Fruit fly (Drosophila melanogaster) whole organism, prepupa: ENCODE measurements around the gene Ctns.

ENCODE experiments used
- Blimp-1 ChIP-seq: fragments of 200-800 bp; sonication (Bioruptor generic); optimal IDR thresholded peaks from 3 replicates; lab custom pipeline; 2017; ENCODE audit warnings: missing biosample characterization, missing genetic modification characterization, mild to moderate bottlenecking, moderate library complexity, missing genetic modification reagents
- CG10631 ChIP-seq: fragments of 200-800 bp; sonication (Bioruptor generic); optimal IDR thresholded peaks from 2 replicates; lab custom pipeline; 2016; ENCODE audit warnings: missing biosample characterization, missing genetic modification characterization
- CG10669 ChIP-seq: fragments of 200-800 bp; sonication (Bioruptor generic); optimal IDR thresholded peaks from 3 replicates; lab custom pipeline; 2018; ENCODE audit warnings: missing biosample characterization, mild to moderate bottlenecking, missing genetic modification characterization, moderate library complexity
- CG11762 ChIP-seq: fragments of 200-800 bp; sonication (Bioruptor generic); optimal IDR thresholded peaks from 3 replicates; lab custom pipeline; 2016; ENCODE audit warnings: missing biosample characterization, missing genetic modification characterization; ENCODE audit not compliant: insufficient read depth
- CG11902 ChIP-seq: fragments of 200-800 bp; sonication (Bioruptor generic); optimal IDR thresholded peaks from 3 replicates; lab custom pipeline; 2016; ENCODE audit warnings: missing biosample characterization, missing genetic modification characterization
- CG15336 ChIP-seq: fragments of 200-800 bp; sonication (Bioruptor generic); IDR thresholded peaks from 2 replicates; pipeline ENCODE4 v1.3.6; 2022; ENCODE audit warnings: missing biosample characterization, missing genetic modification characterization
- CG3032 ChIP-seq: fragments of 200-800 bp; optimal IDR thresholded peaks from 2 replicates; lab custom pipeline; 2019; ENCODE audit warnings: missing biosample characterization, mild to moderate bottlenecking, missing genetic modification characterization, moderate library complexity
- CG31627 ChIP-seq: fragments of 200-800 bp; sonication (Bioruptor generic); optimal IDR thresholded peaks from 3 replicates; lab custom pipeline; 2016; ENCODE audit warnings: missing biosample characterization, missing genetic modification characterization
- CG32006 ChIP-seq: fragments of 200-800 bp; sonication (Bioruptor generic); optimal IDR thresholded peaks from 3 replicates; lab custom pipeline; 2017; ENCODE audit warnings: missing biosample characterization, mild to moderate bottlenecking, missing genetic modification characterization
- CG34406 ChIP-seq: fragments of 200-800 bp; sonication (Bioruptor generic); optimal IDR thresholded peaks from 3 replicates; lab custom pipeline; 2016; ENCODE audit warnings: missing biosample characterization, missing genetic modification characterization
- CG3919 ChIP-seq: fragments of 200-800 bp; sonication (Bioruptor generic); optimal IDR thresholded peaks from 3 replicates; lab custom pipeline; 2016; ENCODE audit warnings: missing biosample characterization, missing genetic modification characterization
- CG6163 ChIP-seq: fragments of 200-800 bp; sonication (Bioruptor generic); IDR thresholded peaks from 3 replicates; pipeline ENCODE4 v1.3.6; 2022; ENCODE audit warnings: missing biosample characterization, missing genetic modification characterization
- CG6276 ChIP-seq: fragments of 200-800 bp; sonication (Bioruptor generic); optimal IDR thresholded peaks from 2 replicates; lab custom pipeline; 2017; ENCODE audit warnings: missing biosample characterization, mild to moderate bottlenecking, missing genetic modification characterization
- CG6808 ChIP-seq: fragments of 200-800 bp; sonication (Bioruptor generic); optimal IDR thresholded peaks from 3 replicates; lab custom pipeline; 2017; ENCODE audit warnings: missing biosample characterization, missing genetic modification characterization, mild to moderate bottlenecking, moderate library complexity, missing genetic modification reagents
- CG6854 ChIP-seq: fragments of 200-800 bp; sonication (Bioruptor generic); optimal IDR thresholded peaks from 2 replicates; lab custom pipeline; 2017; ENCODE audit warnings: missing biosample characterization, mild to moderate bottlenecking, missing genetic modification characterization
- CG8319 ChIP-seq: fragments of 200-800 bp; sonication (Bioruptor generic); optimal IDR thresholded peaks from 3 replicates; lab custom pipeline; 2016; ENCODE audit warnings: missing biosample characterization, missing genetic modification characterization
- Eip75B ChIP-seq: fragments of 200-800 bp; sonication (Bioruptor generic); optimal IDR thresholded peaks from 3 replicates; lab custom pipeline; 2016; ENCODE audit warnings: missing biosample characterization, missing genetic modification characterization
- Ets96B ChIP-seq: fragments of 200-800 bp; optimal IDR thresholded peaks from 2 replicates; lab custom pipeline; 2019; ENCODE audit warnings: missing biosample characterization, mild to moderate bottlenecking, missing genetic modification characterization, moderate library complexity
- Gug ChIP-seq: fragments of 200-800 bp; sonication (Bioruptor generic); IDR thresholded peaks from 2 replicates; pipeline ENCODE4 v1.3.6; 2022; ENCODE audit warnings: missing biosample characterization, missing genetic modification characterization
- Hr38 ChIP-seq: sonication (Bioruptor generic); optimal IDR thresholded peaks from 2 replicates; lab custom pipeline; 2016; ENCODE audit warnings: missing biosample characterization, missing genetic modification characterization
- Hr39 ChIP-seq: fragments of 200-800 bp; sonication (Bioruptor generic); optimal IDR thresholded peaks from 2 replicates; lab custom pipeline; 2016; ENCODE audit warnings: missing biosample characterization, missing genetic modification characterization
- Hr4 ChIP-seq: fragments of 200-800 bp; sonication (Bioruptor generic); optimal IDR thresholded peaks from 3 replicates; lab custom pipeline; 2016; ENCODE audit warnings: missing biosample characterization, missing genetic modification characterization
- Lpt ChIP-seq: fragments of 200-800 bp; sonication (Bioruptor generic); optimal IDR thresholded peaks from 3 replicates; lab custom pipeline; 2016; ENCODE audit warnings: missing biosample characterization, missing genetic modification characterization
- Met ChIP-seq: fragments of 200-800 bp; sonication (Bioruptor generic); optimal IDR thresholded peaks from 3 replicates; lab custom pipeline; 2016; ENCODE audit warnings: missing biosample characterization, missing genetic modification characterization
- OdsH ChIP-seq: fragments of 200-800 bp; sonication (Bioruptor generic); optimal IDR thresholded peaks from 3 replicates; lab custom pipeline; 2016; ENCODE audit warnings: missing biosample characterization, missing genetic modification characterization
- Smox ChIP-seq: fragments of 200-800 bp; sonication (Bioruptor generic); optimal IDR thresholded peaks from 3 replicates; lab custom pipeline; 2016; ENCODE audit warnings: missing biosample characterization, missing genetic modification characterization
- Sox102F ChIP-seq: fragments of 200-800 bp; sonication (Bioruptor generic); optimal IDR thresholded peaks from 2 replicates; lab custom pipeline; 2016; ENCODE audit warnings: missing biosample characterization, mild to moderate bottlenecking, missing genetic modification characterization
- Sox14 ChIP-seq: fragments of 200-800 bp; sonication (Bioruptor generic); optimal IDR thresholded peaks from 3 replicates; lab custom pipeline; 2016; ENCODE audit warnings: missing biosample characterization, missing genetic modification characterization
- Sox15 ChIP-seq: fragments of 200-800 bp; sonication (Bioruptor generic); optimal IDR thresholded peaks from 3 replicates; lab custom pipeline; 2016; ENCODE audit warnings: missing biosample characterization, missing genetic modification characterization
- achi ChIP-seq: fragments of 200-800 bp; sonication (Bioruptor generic); optimal IDR thresholded peaks from 3 replicates; lab custom pipeline; 2016; ENCODE audit warnings: missing biosample characterization, missing genetic modification characterization
- acj6 ChIP-seq: fragments of 200-800 bp; sonication (Bioruptor generic); optimal IDR thresholded peaks from 3 replicates; lab custom pipeline; 2016; ENCODE audit warnings: missing biosample characterization, missing genetic modification characterization
- dac ChIP-seq: fragments of 200-800 bp; sonication (Bioruptor generic); optimal IDR thresholded peaks from 2 replicates; lab custom pipeline; 2017; ENCODE audit warnings: missing biosample characterization, mild to moderate bottlenecking, missing genetic modification characterization
- dsx ChIP-seq: fragments of 200-800 bp; optimal IDR thresholded peaks from 3 replicates; lab custom pipeline; 2019; ENCODE audit warnings: missing biosample characterization, mild to moderate bottlenecking, missing genetic modification characterization, moderate library complexity; ENCODE audit not compliant: poor library complexity, severe bottlenecking
- eg ChIP-seq: fragments of 200-800 bp; sonication (Bioruptor generic); IDR thresholded peaks from 3 replicates; pipeline ENCODE4 v1.3.6; 2022; ENCODE audit warnings: missing biosample characterization, missing genetic modification characterization
- esn ChIP-seq: fragments of 200-800 bp; sonication (Bioruptor generic); optimal IDR thresholded peaks from 2 replicates; lab custom pipeline; 2016; ENCODE audit warnings: missing biosample characterization, mild to moderate bottlenecking, missing genetic modification characterization, moderate library complexity
- fd85E ChIP-seq: fragments of 200-800 bp; sonication (Bioruptor generic); optimal IDR thresholded peaks from 3 replicates; lab custom pipeline; 2016; ENCODE audit warnings: missing biosample characterization, missing genetic modification characterization
- lz ChIP-seq: fragments of 200-800 bp; sonication (Bioruptor generic); optimal IDR thresholded peaks from 3 replicates; lab custom pipeline; 2016; ENCODE audit warnings: missing biosample characterization, missing genetic modification characterization
- net ChIP-seq: fragments of 200-800 bp; sonication (Bioruptor generic); optimal IDR thresholded peaks from 3 replicates; lab custom pipeline; 2016; ENCODE audit warnings: missing biosample characterization, missing genetic modification characterization
- pdm3 ChIP-seq: fragments of 200-800 bp; sonication (Bioruptor generic); optimal IDR thresholded peaks from 3 replicates; lab custom pipeline; 2016; ENCODE audit warnings: missing biosample characterization, missing genetic modification characterization
- spab ChIP-seq: fragments of 200-800 bp; sonication (Bioruptor generic); optimal IDR thresholded peaks from 2 replicates; lab custom pipeline; 2017; ENCODE audit warnings: missing biosample characterization, mild to moderate bottlenecking, missing genetic modification characterization, missing genetic modification reagents
- svp ChIP-seq: fragments of 200-800 bp; sonication (Bioruptor generic); peaks from one replicate; lab custom pipeline; 2016; ENCODE audit warnings: missing biosample characterization, missing genetic modification characterization
- topi ChIP-seq: fragments of 200-800 bp; sonication (Bioruptor generic); optimal IDR thresholded peaks from 3 replicates; lab custom pipeline; 2016; ENCODE audit warnings: missing biosample characterization, missing genetic modification characterization
- vri ChIP-seq: fragments of 200-800 bp; sonication (Bioruptor generic); optimal IDR thresholded peaks from 3 replicates; lab custom pipeline; 2016; ENCODE audit warnings: missing biosample characterization, mild to moderate bottlenecking, missing genetic modification characterization

The Ctns gene

DNA sequence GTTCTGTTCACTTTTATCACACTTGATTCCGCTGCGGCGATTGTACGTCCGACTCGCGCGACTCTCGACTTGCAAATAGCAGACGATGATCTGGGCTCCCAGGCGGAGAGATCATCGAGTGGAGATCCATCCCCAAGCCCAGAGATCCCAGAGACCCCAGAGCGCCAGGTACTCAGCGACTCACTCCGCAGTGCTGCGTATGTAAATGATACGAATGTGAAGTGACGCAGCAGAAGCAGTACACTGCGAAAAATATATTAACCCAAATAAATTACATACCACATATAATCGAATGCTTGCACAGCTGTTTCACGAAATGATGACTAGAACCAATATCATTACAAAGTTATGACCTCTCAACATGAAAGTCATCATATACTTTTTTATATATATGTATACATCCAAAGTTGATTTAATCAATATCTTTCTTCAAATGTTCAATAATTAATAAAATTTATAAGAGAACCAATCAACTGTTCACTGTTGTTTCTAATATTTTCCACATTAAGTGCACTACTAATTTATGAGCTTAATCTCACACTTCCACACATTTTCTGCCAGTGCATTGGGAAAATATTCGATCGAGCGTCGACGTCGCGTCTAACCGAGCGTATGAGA lies 8.6 kb upstream of the Ctns start, which contains the start of gene CG17111 (continued):
- TF ChIP-seq CG3919 (GFP tag; lab: Kevin White, UChicago) (no peak), CG31627 (GFP tag; lab: Kevin White, UChicago) (no peak), OdsH (GFP tag; lab: Kevin White, UChicago) (peak; percentile 20), achi (GFP tag; lab: Kevin White, UChicago) (peak; percentile 13), Met (GFP tag; lab: Kevin White, UChicago) (peak; percentile 13), fd85E (GFP tag; lab: Kevin White, UChicago) (no peak), eg (GFP tag; lab: Robert Waterston, UW) (no peak), Lpt (GFP tag; lab: Kevin White, UChicago) (no peak), esn (GFP tag; lab: Kevin White, UChicago) (no peak), CG8319 (GFP tag; lab: Kevin White, UChicago) (no peak), CG10669 (GFP tag; lab: Kevin White, UChicago) (no peak), CG15336 (GFP tag; lab: Robert Waterston, UW) (no peak), lz (GFP tag; lab: Kevin White, UChicago) (no peak), Hr4 (GFP tag; lab: Kevin White, UChicago) (peak; percentile 25), CG11902 (no peak), Hr39 (GFP tag; lab: Kevin White, UChicago) (no peak), Sox15 (GFP tag; lab: Kevin White, UChicago) (no peak)

DNA sequence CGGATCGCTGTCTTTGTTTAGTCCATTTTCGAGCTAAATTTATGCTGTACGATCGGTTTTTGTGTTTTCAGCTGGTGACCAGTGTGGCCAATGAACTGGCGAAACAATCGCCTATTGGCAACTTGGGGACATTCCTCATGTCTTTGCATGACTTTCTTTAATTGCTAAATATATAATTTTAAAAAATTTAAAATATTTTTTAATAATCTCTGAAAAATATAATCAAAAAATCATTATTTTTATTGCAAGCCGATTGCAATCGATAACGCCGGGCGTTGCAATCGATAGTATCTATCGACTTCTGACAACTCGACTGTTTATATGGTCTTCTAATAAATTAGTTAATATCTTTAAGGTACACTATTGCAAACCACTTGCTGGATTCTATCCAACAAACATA lies 2.5 kb upstream of the Ctns start, which contains the start of the genes sav and Ublcp1:
TSS of gene sav (minus strand) at position 96 of the 400 bp plus-strand sequence.
TSS of gene Ublcp1 (plus strand) at position 285 of the 400 bp plus-strand sequence.
- TF ChIP-seq Eip75B (GFP tag; lab: Kevin White, UChicago) (no peak), vri (GFP tag; lab: Kevin White, UChicago) (peak; percentile 11), CG11902 (no peak), CG11762 (no peak), CG10631 (GFP tag; lab: Kevin White, UChicago) (no peak), CG6163 (GFP tag; lab: Robert Waterston, UW) (no peak), eg (GFP tag; lab: Robert Waterston, UW) (no peak), achi (GFP tag; lab: Kevin White, UChicago) (peak; percentile 91), Gug (GFP tag; lab: Robert Waterston, UW) (no peak), CG6276 (no peak), Hr38 (GFP tag; lab: Kevin White, UChicago) (no peak), CG6808 (peak; percentile 83), esn (GFP tag; lab: Kevin White, UChicago) (peak; percentile 47), svp (GFP tag; lab: Kevin White, UChicago) (peak; percentile 50), net (no peak), CG6854 (GFP tag; lab: Kevin White, UChicago) (no peak), dsx (GFP tag; lab: Kevin White, UChicago) (no peak), dac (GFP tag; lab: Kevin White, UChicago) (no peak), CG8319 (GFP tag; lab: Kevin White, UChicago) (no peak), acj6 (GFP tag; lab: Kevin White, UChicago) (peak; percentile 17), Ets96B (tag; lab: Kevin White, UChicago) (peak; percentile 29), Blimp-1 (GFP tag; lab: Kevin White, UChicago) (no peak), topi (GFP tag; lab: Kevin White, UChicago) (peak; percentile 15), Met (GFP tag; lab: Kevin White, UChicago) (no peak), spab (GFP tag; lab: Kevin White, UChicago) (no peak), CG34406 (GFP tag; lab: Kevin White, UChicago) (no peak), CG15336 (GFP tag; lab: Robert Waterston, UW) (no peak), Sox14 (GFP tag; lab: Kevin White, UChicago) (peak; percentile 35), Hr39 (GFP tag; lab: Kevin White, UChicago) (no peak), CG3032 (tag; lab: Kevin White, UChicago) (no peak), CG3919 (GFP tag; lab: Kevin White, UChicago) (peak; percentile 17), pdm3 (GFP tag; lab: Kevin White, UChicago) (no peak), Smox (GFP tag; lab: Kevin White, UChicago) (no peak), CG31627 (GFP tag; lab: Kevin White, UChicago) (peak; percentile 16), Sox102F (GFP tag; lab: Kevin White, UChicago) (no peak), CG32006 (GFP tag; lab: Kevin White, UChicago) (no peak)
- TF ChIP-seq, all 60 proteins: peak for 11
